Fruit fly (Drosophila melanogaster): ENCODE results near the gene CG8852.

The CG8852 gene

DNA sequence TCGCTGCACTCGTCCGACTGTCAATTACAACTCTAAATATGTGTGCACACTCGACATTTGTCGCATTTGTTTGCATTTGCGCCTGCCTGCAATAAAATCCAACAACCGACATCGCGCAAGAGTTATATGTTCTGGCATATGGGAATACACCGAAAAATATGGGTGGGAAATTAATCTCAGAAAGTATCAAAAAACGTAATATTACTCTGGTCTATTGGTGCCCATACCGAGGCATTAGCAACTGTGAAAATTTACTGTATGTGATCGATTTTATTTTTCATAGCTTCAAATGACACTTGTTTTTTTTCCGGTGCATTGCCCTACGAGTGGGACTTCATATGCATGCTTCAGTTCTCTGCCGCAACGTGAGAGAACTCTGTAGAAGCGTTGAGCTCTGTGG is 49.0 kb downstream of the CG8852 start (continued):
- TF ChIP-seq sug (tag; optimal IDR thresholded peaks at IDR 0.05) (no peak), CG9215 (GFP tag; IDR thresholded peaks at IDR 0.05) (peak; percentile 52; the same call in 1 of the 2 replicates), Hmr (GFP tag; optimal IDR thresholded peaks at IDR 0.05) (no peak), CG8089 (GFP tag; optimal IDR thresholded peaks at IDR 0.05) (peak; percentile 79), Fer1 (GFP tag; optimal IDR thresholded peaks at IDR 0.05) (no peak), mam (GFP tag; optimal IDR thresholded peaks at IDR 0.05) (peak; percentile 3), Camta (GFP tag; optimal IDR thresholded peaks at IDR 0.05) (peak; percentile 61), Abd-B (GFP tag; optimal IDR thresholded peaks at IDR 0.05) (peak; percentile 83), gro (GFP tag; optimal IDR thresholded peaks at IDR 0.05) (no peak), ttk (GFP tag; IDR thresholded peaks at IDR 0.05) (peak; percentile 86), sc (optimal IDR thresholded peaks at IDR 0.05) (no peak), sc (GFP tag; optimal IDR thresholded peaks at IDR 0.05) (peak; percentile 64), kah (GFP tag; optimal IDR thresholded peaks at IDR 0.05) (peak; percentile 15), Max (GFP tag; optimal IDR thresholded peaks at IDR 0.05) (peak; percentile 59), h (optimal IDR thresholded peaks at IDR 0.05) (no peak), CG10565 (GFP tag; optimal IDR thresholded peaks at IDR 0.05) (peak; percentile 47), CG31441 (GFP tag; IDR thresholded peaks at IDR 0.05) (no peak; the same call in none of the 2 replicates), z (GFP tag; IDR thresholded peaks at IDR 0.05) (0 out of 3 replicates have a peak, but pooled peaks have one; percentile 13), esg (GFP tag; conservative IDR thresholded peaks at IDR 0.05) (peak; percentile 51), unc-4 (GFP tag; IDR thresholded peaks at IDR 0.05; ENCODE audit: partially characterized antibody) (no peak), CG8765 (GFP tag; IDR thresholded peaks at IDR 0.05) (peak; percentile 77), pita (GFP tag; optimal IDR thresholded peaks at IDR 0.05) (no peak), CG31388 (GFP tag; optimal IDR thresholded peaks at IDR 0.05) (peak; percentile 53), Blimp-1 (GFP tag; optimal IDR thresholded peaks at IDR 0.05) (peak; percentile 83), CG10543 (GFP tag; optimal IDR thresholded peaks at IDR 0.05) (no peak), Dp (GFP tag; optimal IDR thresholded peaks at IDR 0.05) (no peak), CG17328 (GFP tag; IDR thresholded peaks at IDR 0.05) (peak; percentile 90), pros (GFP tag; optimal IDR thresholded peaks at IDR 0.05) (no peak), p53 (GFP tag; optimal IDR thresholded peaks at IDR 0.05) (peak; percentile 20), grau (tag; optimal IDR thresholded peaks at IDR 0.05) (peak; percentile 76), CG7786 (GFP tag; optimal IDR thresholded peaks at IDR 0.05) (peak; percentile 65), cwo (GFP tag; optimal IDR thresholded peaks at IDR 0.05) (no peak), H2.0 (GFP tag; IDR thresholded peaks at IDR 0.05) (peak; percentile 82), tup (GFP tag; optimal IDR thresholded peaks at IDR 0.05) (peak; percentile 27), ato (GFP tag; IDR thresholded peaks at IDR 0.05; ENCODE audit: partially characterized antibody) (no peak), Optix (GFP tag; IDR thresholded peaks at IDR 0.05) (peak; percentile 88), bbx (GFP tag; IDR thresholded peaks at IDR 0.05; ENCODE audit: partially characterized antibody) (no peak), ci (GFP tag; IDR thresholded peaks at IDR 0.05) (peak; percentile 93), Myb (GFP tag; optimal IDR thresholded peaks at IDR 0.05) (peak; percentile 19), fu2 (GFP tag; optimal IDR thresholded peaks at IDR 0.05) (peak; percentile 35), al (GFP tag; IDR thresholded peaks at IDR 0.05) (no peak), MTF-1 (GFP tag; optimal IDR thresholded peaks at IDR 0.05; ENCODE audit: borderline replicate concordance) (peak; percentile 19), ash1 (GFP tag; optimal IDR thresholded peaks at IDR 0.05) (no peak), eve (GFP tag; optimal IDR thresholded peaks at IDR 0.05) (no peak), Gsc (GFP tag; IDR thresholded peaks at IDR 0.05) (peak; percentile 76)

Data from whole organism, embryonic.